Fruit fly (Drosophila melanogaster): ENCODE results near the gene CG15824.
A peak's percentile ranks its signal among the peaks of the same experiment; 100 is the strongest.

Gene CG15824

dm6 chr2L:913850-914391 is 29.0 kb upstream of the CG15824 start, which contains the start of gene GluRIIC (continued):
- TF ChIP-seq run (tag; optimal IDR thresholded peaks at IDR 0.05) (no peak), lbe (GFP tag; optimal IDR thresholded peaks at IDR 0.05) (no peak), zfh1 (GFP tag; IDR thresholded peaks at IDR 0.05) (no peak), dimm (GFP tag; IDR thresholded peaks at IDR 0.05) (no peak), Atf-2 (GFP tag; optimal IDR thresholded peaks at IDR 0.05) (no peak), Gug (GFP tag; IDR thresholded peaks at IDR 0.05) (no peak), CG7556 (GFP tag; optimal IDR thresholded peaks at IDR 0.05) (no peak), dysf (GFP tag; IDR thresholded peaks at IDR 0.05) (no peak), CG10267 (tag; optimal IDR thresholded peaks at IDR 0.05) (no peak), twi (tag; optimal IDR thresholded peaks at IDR 0.05) (peak; percentile 87), CG3838 (GFP tag; optimal IDR thresholded peaks at IDR 0.05) (no peak), Ets65A (GFP tag) (peak; percentile 72), CG6272 (GFP tag; IDR thresholded peaks at IDR 0.05) (no peak), ERR (GFP tag; optimal IDR thresholded peaks at IDR 0.05) (no peak), Nf-YA (GFP tag; IDR thresholded peaks at IDR 0.05) (no peak), CG17361 (GFP tag; IDR thresholded peaks at IDR 0.05) (no peak), D19A (tag; optimal IDR thresholded peaks at IDR 0.05) (no peak), CG12391 (tag; optimal IDR thresholded peaks at IDR 0.05) (no peak), wdn (GFP tag; IDR thresholded peaks at IDR 0.05) (no peak), CG2116 (GFP tag; optimal IDR thresholded peaks at IDR 0.05) (no peak), CG31441 (GFP tag; IDR thresholded peaks at IDR 0.05) (no peak), tio (GFP tag; optimal IDR thresholded peaks at IDR 0.05) (no peak), Tbp (GFP tag; optimal IDR thresholded peaks at IDR 0.05) (no peak), Med (GFP tag) (peak; percentile 51), tap (tag; optimal IDR thresholded peaks at IDR 0.05) (no peak), CG9727 (GFP tag; optimal IDR thresholded peaks at IDR 0.05) (no peak), sisA (GFP tag; IDR thresholded peaks at IDR 0.05) (no peak), tx (GFP tag; optimal IDR thresholded peaks at IDR 0.05) (no peak), gcm (GFP tag; optimal IDR thresholded peaks at IDR 0.05) (no peak), CG12744 (GFP tag; optimal IDR thresholded peaks at IDR 0.05) (no peak), sc (optimal IDR thresholded peaks at IDR 0.05) (no peak), sc (GFP tag; optimal IDR thresholded peaks at IDR 0.05) (no peak), CG7928 (GFP tag; optimal IDR thresholded peaks at IDR 0.05) (no peak), Abd-B (GFP tag; optimal IDR thresholded peaks at IDR 0.05) (no peak), CTCF (GFP tag; optimal IDR thresholded peaks at IDR 0.05) (no peak), Dip2 (GFP tag; IDR thresholded peaks at IDR 0.05) (no peak), unc-4 (GFP tag; IDR thresholded peaks at IDR 0.05; ENCODE audit: partially characterized antibody) (no peak)

dm6 chr2L:903748-904147 is 18.8 kb upstream of the CG15824 start:
- no peak for TF ChIP-seq gce (GFP tag; IDR thresholded peaks at IDR 0.05)
- TF ChIP-seq cas (GFP tag; IDR thresholded peaks at IDR 0.05) = no peak
- no peak for TF ChIP-seq ase (GFP tag; IDR thresholded peaks at IDR 0.05)
- no peak for TF ChIP-seq CG15696 (tag; optimal IDR thresholded peaks at IDR 0.05)
- TF ChIP-seq CG7372 (GFP tag; IDR thresholded peaks at IDR 0.05) = no peak
- TF ChIP-seq CG15514 (GFP tag; optimal IDR thresholded peaks at IDR 0.05) = no peak
- TF ChIP-seq NfI (GFP tag; optimal IDR thresholded peaks at IDR 0.05) = no peak
- no peak for TF ChIP-seq CG8290 (GFP tag; optimal IDR thresholded peaks at IDR 0.05)
- peak in 1 of 2 experiments; percentile 19 for TF ChIP-seq CG8290 (tag; optimal IDR thresholded peaks at IDR 0.05)
- TF ChIP-seq CG5245 (GFP tag; optimal IDR thresholded peaks at IDR 0.05) = no peak
- no peak for TF ChIP-seq CG12104 (GFP tag; optimal IDR thresholded peaks at IDR 0.05)
- no peak for TF ChIP-seq H15 (GFP tag; IDR thresholded peaks at IDR 0.05)
- no peak for TF ChIP-seq CG7556 (GFP tag; optimal IDR thresholded peaks at IDR 0.05)
- TF ChIP-seq p53 (GFP tag; optimal IDR thresholded peaks at IDR 0.05) = no peak
- no peak for TF ChIP-seq gt (GFP tag; IDR thresholded peaks at IDR 0.05)
- no peak for TF ChIP-seq Hey (tag; optimal IDR thresholded peaks at IDR 0.05)
- no peak for TF ChIP-seq CG3847 (GFP tag; IDR thresholded peaks at IDR 0.05)
- no peak for TF ChIP-seq CG8281 (tag; optimal IDR thresholded peaks at IDR 0.05)
- TF ChIP-seq CG1792 (GFP tag; optimal IDR thresholded peaks at IDR 0.05) = no peak
- no peak for TF ChIP-seq CG2875 (GFP tag; optimal IDR thresholded peaks at IDR 0.05)
